Worm (Caenorhabditis elegans): Measurements from ENCODE around the gene josd-1.
A peak's percentile ranks its signal among the peaks of the same experiment; 100 is the strongest.

Gene josd-1

DNA sequence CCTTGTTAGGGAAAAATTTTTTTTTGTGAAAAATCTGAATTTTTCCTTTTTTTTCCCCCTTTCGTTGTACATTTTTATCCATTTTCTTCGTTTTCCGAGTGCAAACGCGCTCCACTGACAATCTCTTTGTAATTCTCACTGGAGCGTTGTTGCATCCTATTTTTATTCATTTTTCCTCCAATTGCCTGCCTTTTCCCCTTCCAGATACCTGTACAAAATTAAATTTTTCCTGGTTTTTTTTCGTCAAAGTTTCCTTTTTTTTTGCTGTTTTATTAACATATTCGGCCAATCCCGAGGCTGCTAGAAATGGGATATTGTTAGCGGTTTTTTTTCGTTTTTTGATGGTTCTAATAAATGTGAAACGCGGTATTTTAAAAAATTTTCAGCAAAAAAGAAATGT lies 25.0 kb upstream of the josd-1 start (continued):
- 0 out of 2 replicates have a peak, but pooled peaks have one; percentile 26 for TF ChIP-seq C17E4.6 (GFP tag; IDR thresholded peaks at IDR 0.05)

DNA sequence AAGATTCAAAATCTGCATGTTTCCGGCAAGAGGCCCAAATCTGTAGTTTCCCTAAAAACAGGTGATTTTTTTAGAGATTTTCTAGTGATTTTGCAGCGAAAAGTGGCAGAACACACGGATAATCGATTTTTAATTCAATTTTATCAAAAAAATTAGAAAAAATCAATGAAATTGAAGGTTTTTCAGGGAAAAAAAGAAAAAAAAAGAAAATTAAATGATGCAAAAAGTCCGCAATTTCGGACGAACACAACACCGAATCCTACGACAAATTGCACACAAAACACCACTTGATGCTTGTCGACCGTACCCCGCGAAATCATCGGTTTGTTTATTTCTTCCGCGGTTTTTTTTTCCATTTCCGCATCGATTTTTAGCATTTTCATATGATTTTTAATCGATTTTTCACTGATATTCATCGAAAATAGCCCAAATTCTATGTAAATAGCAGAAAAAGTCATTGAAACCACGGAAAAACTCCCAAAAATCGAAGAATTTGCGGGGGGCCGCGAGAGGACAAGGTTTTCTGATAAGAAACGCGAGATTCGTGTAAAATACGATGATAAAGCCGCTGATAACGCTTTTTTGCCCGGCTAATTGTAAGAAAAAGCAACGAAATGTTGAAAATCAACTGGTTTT lies 21.4 kb upstream of the josd-1 start, which contains the start of gene tufm-1:
tufm-1 (minus strand) TSS at position 51 of the 636 bp plus-strand sequence.
- TF ChIP-seq efl-1 (GFP tag; optimal IDR thresholded peaks at IDR 0.05) (peak; percentile 71), tbp1 (GFP tag; optimal IDR thresholded peaks at IDR 0.05) (peak; percentile 16), madf-6 (GFP tag; IDR thresholded peaks at IDR 0.05) (peak; percentile 82), xnd-1 (tag; optimal IDR thresholded peaks at IDR 0.05) (peak; percentile 30), snpc-4 (GFP tag; optimal IDR thresholded peaks at IDR 0.05) (no peak), snpc-4 (tag; optimal IDR thresholded peaks at IDR 0.05) (peak in 1 of 4 experiments; percentile 33), ceh-91 (GFP tag; IDR thresholded peaks at IDR 0.05) (peak; percentile 42; the same call in 1 of the 2 replicates), F23B12.7 (tag; optimal IDR thresholded peaks at IDR 0.05; ENCODE audit: insufficient read depth) (peak; percentile 62), zfh-2 (GFP tag; conservative IDR thresholded peaks at IDR 0.05) (no peak), F37B4.10 (GFP tag; IDR thresholded peaks at IDR 0.05) (no peak), F33H1.4 (GFP tag; IDR thresholded peaks at IDR 0.05) (peak; percentile 53), mcd-1 (GFP tag; IDR thresholded peaks at IDR 0.05) (peak; percentile 70), pha-4 (tag; optimal IDR thresholded peaks at IDR 0.05) (peak; percentile 17), K12H6.12 (tag; optimal IDR thresholded peaks at IDR 0.05) (no peak), snpc-3.4 (tag; optimal IDR thresholded peaks at IDR 0.05) (no peak), D2030.7 (GFP tag; IDR thresholded peaks at IDR 0.05) (peak; percentile 18; the same call in 1 of the 2 replicates), lsl-1 (GFP tag; optimal IDR thresholded peaks at IDR 0.05) (peak; percentile 78), cebp-1 (GFP tag; IDR thresholded peaks at IDR 0.05) (no peak), cebp-1 (tag; optimal IDR thresholded peaks at IDR 0.05) (peak; percentile 11), sptf-2 (GFP tag; optimal IDR thresholded peaks at IDR 0.05) (no peak), lin-54 (GFP tag; optimal IDR thresholded peaks at IDR 0.05) (peak; percentile 19), dpl-1 (GFP tag; optimal IDR thresholded peaks at IDR 0.05) (peak; percentile 28), ztf-25 (GFP tag; IDR thresholded peaks at IDR 0.05) (no peak), ztf-28 (GFP tag; IDR thresholded peaks at IDR 0.05) (0 out of 2 replicates have a peak, but pooled peaks have one; percentile 19), lin-35 (GFP tag; optimal IDR thresholded peaks at IDR 0.05) (peak in 1 of 3 experiments; percentile 66), attf-5 (GFP tag; optimal IDR thresholded peaks at IDR 0.05) (peak; percentile 46), lin-40 (tag; optimal IDR thresholded peaks at IDR 0.05) (peak; percentile 38), madf-8 (GFP tag; conservative IDR thresholded peaks at IDR 0.05) (peak; percentile 39), ZK185.1 (tag; optimal IDR thresholded peaks at IDR 0.05; ENCODE audit: poor library complexity, severe bottlenecking) (no peak), nhr-80 (tag; optimal IDR thresholded peaks at IDR 0.05) (peak; percentile 13)

ce11 chrIII:2816205-2816923 lies 20.1 kb upstream of the josd-1 start:
- peak; percentile 94 for TF ChIP-seq hmg-1.2 (GFP tag; IDR thresholded peaks at IDR 0.05)
- TF ChIP-seq nfyb-1 (GFP tag; IDR thresholded peaks at IDR 0.05) = peak; percentile 91
- TF ChIP-seq ztf-3 (GFP tag; optimal IDR thresholded peaks at IDR 0.05) = no peak
